Fruit fly (Drosophila melanogaster) whole organism: ENCODE data around the gene Gr64a.

ENCODE experiments used
- CG8478 ChIP-seq: fragments of >200 bp; optimal IDR thresholded peaks from 2 replicates; lab custom pipeline; 2018; ENCODE audit warnings: inconsistent platforms
- Dll ChIP-seq: fragments of >200 bp; optimal IDR thresholded peaks from 2 replicates; lab custom pipeline; 2017
- EcR ChIP-seq, 2 experiments: fragments of >200 bp; optimal IDR thresholded peaks; 2 replicates each; lab custom pipeline; 2017; ENCODE audit warnings: missing biosample characterization in 2 of 2, missing genetic modification characterization in 2 of 2, missing genetic modification reagents in 2 of 2
- pan ChIP-seq: fragments of >200 bp; optimal IDR thresholded peaks from 2 replicates; lab custom pipeline; 2017
- psq ChIP-seq: fragments of >200 bp; optimal IDR thresholded peaks from 2 replicates; lab custom pipeline; 2017
- usp ChIP-seq: fragments of >200 bp; optimal IDR thresholded peaks from 2 replicates; lab custom pipeline; 2017; ENCODE audit warnings: missing biosample characterization, missing genetic modification characterization, mixed read lengths

Gene Gr64a

DNA sequence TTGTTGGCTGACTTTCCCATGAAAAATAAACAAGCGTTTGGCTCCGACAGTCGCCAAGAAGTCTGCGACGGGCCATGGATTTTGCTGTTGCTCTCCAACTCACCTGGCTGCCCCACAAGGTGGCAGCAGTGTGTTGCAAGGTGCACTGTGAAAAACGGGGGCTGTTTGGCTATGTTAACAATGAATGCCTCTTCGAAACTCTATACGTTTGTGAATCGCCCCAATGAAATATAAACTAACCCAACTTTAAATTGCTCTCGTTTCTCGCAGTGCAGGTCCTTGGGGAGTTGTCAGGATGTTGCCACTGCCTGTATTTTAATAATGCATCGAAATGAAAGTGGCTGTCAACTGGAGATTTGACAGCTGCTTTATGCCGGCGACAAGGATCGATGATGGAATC lies 12.2 kb upstream of the Gr64a start:
- TF ChIP-seq Dll (lab: Kevin White, UChicago) (no peak), usp (no peak), EcR (GFP tag; optimal IDR thresholded peaks at IDR 0.05; lab: Kevin White, UChicago) (no peak), pan (lab: Kevin White, UChicago) (no peak), CG8478 (lab: Kevin White, UChicago) (no peak), psq (lab: Kevin White, UChicago) (no peak)

DNA sequence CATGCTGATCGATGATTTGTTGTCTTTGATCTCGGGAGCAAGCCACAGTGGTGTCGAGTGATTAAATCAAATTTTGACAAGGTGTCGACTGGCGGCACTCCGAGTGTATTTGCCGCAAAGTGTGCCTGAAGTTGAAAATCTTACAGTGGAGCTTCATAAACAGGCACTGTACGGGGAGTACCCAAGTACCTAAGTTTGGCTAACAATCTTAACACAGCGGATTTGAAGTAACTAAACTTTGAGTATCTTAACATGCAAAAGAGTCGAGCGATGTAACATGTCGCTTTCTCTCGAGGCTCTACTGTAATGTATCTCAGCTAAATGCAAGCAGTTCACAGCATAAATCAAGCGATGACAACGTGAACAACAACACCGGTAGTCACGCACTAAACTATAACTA lies 9.8 kb upstream of the Gr64a start:
- TF ChIP-seq CG8478 (lab: Kevin White, UChicago) (no peak), psq (lab: Kevin White, UChicago) (no peak), EcR (GFP tag; optimal IDR thresholded peaks at IDR 0.05; lab: Kevin White, UChicago) (no peak)

DNA sequence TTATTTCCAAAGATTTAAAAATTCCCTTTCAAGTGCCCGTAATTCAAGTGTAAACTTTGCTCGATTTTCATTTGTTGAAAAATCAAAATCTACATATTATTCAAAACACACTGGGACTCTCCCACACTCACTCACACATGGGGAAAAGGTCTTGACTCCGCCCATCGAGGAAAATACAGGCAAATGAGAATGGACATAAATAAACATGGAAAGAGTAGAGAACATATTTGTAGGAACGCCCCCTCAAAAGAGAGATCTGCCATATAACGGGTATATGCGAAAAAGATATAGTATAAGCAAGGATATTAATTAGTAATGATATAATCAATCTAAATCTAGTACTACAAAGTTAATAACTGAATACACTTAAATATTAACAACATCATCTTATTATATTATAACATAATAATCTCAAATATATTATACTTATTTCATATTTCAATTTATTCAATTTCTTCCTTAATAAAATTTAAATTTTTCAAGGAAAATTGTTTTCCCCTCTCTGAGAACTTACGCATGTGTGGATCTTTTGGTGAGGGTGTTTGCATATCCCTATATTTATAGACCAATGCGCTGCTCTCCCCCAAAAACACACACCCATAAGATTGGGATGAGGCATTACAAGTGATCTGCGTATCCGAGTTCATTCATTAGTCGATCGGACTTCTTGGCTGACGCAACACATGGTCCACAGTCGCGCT lies 8.2 kb upstream of the Gr64a start, which contains the start of gene FoxL1:
Gene FoxL1, plus strand, starts transcription at position 651 of the 701 bp plus-strand sequence.
- TF ChIP-seq pan (lab: Kevin White, UChicago): no peak

DNA sequence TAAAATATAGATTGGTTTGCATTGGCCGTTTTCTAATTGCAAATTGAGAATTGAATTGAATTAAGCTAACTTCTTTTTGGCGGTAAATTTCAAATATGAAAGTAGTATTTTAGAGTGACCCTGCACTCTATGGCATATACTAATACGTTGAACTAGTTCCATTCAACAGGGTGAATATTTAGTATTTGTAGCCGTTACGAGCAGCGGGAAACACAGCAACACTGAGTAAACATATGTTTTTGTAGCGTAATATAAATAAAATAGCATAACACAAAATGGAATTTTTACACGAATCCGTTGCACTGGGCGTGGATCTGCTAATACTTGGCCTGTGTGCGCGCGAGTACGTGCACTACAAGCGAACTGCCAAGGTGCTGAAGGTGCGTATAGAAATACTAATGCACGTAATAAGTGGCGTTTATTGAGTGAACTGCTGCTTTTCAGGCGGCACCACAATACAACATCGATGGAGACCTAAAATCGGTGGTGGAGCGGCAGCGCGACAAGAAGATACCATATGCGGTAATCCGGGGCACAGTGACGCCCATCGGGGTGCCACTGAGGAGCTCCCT lies 5.2 kb upstream of the Gr64a start, which contains the start of gene Mul1:
Gene Mul1, plus strand, starts transcription at position 198 of the 572 bp plus-strand sequence.
- TF ChIP-seq pan (lab: Kevin White, UChicago) (no peak), EcR (GFP tag; optimal IDR thresholded peaks at IDR 0.05; lab: Kevin White, UChicago) (no peak), usp (no peak), Dll (lab: Kevin White, UChicago) (no peak), psq (lab: Kevin White, UChicago) (no peak), CG8478 (lab: Kevin White, UChicago) (no peak)

DNA sequence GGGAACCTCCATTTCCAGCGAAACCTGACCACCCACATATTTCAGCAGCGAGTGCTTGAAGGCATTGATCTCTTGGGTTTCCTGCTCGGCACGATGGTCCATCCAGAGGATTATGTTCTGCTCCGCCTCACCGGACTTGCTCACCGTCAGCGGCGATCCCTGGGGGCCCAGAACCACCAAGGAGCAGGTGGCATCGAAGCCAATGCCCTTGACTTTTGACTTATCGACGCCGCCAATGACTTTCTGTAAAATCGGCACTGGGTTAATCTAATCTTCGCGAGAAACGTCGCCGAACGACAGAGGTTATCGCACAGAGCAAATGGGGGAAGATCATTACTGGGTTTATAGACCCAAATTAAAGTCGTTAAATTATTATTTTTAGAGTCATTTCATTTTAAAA lies 2.1 kb upstream of the Gr64a start:
- TF ChIP-seq pan (lab: Kevin White, UChicago) (no peak), Dll (lab: Kevin White, UChicago) (no peak), usp (no peak), CG8478 (lab: Kevin White, UChicago) (no peak), psq (lab: Kevin White, UChicago) (no peak), EcR (GFP tag; optimal IDR thresholded peaks at IDR 0.05; lab: Kevin White, UChicago) (no peak)

DNA sequence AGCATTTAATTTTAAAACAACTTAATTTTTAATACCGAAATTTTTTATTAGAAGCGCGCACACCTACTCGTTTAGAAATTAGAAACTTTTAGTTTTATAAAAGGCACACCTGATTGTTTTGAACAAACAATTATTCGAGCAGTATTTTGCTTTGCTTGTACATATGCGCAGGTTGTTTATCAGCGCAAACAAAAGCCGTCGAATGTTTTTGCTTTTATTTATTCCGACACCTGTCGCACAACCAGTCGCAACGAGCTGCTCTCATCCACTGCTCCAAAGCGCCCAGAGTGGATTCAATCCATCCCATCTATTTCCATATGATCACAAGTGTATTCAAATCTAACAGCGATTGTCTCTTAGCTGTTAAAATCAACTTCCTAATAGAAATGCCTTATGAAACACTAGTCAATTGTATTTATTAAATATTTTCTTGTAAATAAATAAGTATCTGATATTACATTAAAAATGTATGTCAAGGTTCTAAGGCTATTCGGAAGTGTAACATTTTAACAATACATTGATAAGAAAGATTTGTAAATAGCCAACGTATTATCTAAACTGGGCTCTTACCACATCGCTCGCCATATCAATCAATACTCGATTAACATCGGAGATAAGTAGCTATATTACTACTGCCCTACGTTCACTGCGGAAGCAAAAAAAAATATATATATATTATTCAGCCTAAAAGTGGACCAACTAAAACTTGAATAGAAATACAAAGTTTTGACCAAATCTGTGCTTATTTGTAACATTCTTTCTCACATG lies 647 bp upstream of the Gr64a start, which contains the start of gene CG11594:
Gene CG11594, minus strand, starts transcription at position 274 of the 768 bp plus-strand sequence.
- TF ChIP-seq pan (lab: Kevin White, UChicago): no peak
- no peak for TF ChIP-seq EcR (GFP tag; optimal IDR thresholded peaks at IDR 0.05; lab: Kevin White, UChicago)
- no peak for TF ChIP-seq usp
- TF ChIP-seq psq (lab: Kevin White, UChicago): no peak
- no peak for TF ChIP-seq CG8478 (lab: Kevin White, UChicago)
- no peak for TF ChIP-seq Dll (lab: Kevin White, UChicago)

DNA sequence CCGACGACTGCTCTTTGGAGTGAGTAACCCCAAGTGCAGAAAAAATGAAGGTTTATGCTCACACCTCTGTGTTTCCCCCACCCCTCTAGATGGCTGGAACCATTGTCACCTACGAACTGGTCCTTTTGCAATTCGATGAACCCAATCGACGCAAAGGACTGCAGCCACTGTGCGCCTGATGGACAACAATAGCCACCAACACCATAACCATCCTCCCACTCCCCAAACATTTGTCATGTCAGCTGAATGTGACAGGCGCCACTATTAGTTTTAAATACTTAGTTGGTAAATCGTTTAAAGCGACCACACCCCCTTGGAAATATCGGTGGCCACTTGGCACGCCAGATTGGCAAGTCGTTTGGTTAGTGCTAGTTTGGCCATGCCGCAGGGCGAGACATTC lies 1.7 kb downstream of the Gr64a start, which contains the start of the genes Gr64b and Gr64c:
Gene Gr64b, plus strand, starts transcription at position 301 of the 400 bp plus-strand sequence.
Gene Gr64c, plus strand, starts transcription at position 301 of the 400 bp plus-strand sequence.
- TF ChIP-seq EcR (GFP tag; optimal IDR thresholded peaks at IDR 0.05; lab: Kevin White, UChicago) (no peak), CG8478 (lab: Kevin White, UChicago) (no peak), Dll (lab: Kevin White, UChicago) (no peak), pan (lab: Kevin White, UChicago) (no peak), psq (lab: Kevin White, UChicago) (no peak), usp (no peak)

DNA sequence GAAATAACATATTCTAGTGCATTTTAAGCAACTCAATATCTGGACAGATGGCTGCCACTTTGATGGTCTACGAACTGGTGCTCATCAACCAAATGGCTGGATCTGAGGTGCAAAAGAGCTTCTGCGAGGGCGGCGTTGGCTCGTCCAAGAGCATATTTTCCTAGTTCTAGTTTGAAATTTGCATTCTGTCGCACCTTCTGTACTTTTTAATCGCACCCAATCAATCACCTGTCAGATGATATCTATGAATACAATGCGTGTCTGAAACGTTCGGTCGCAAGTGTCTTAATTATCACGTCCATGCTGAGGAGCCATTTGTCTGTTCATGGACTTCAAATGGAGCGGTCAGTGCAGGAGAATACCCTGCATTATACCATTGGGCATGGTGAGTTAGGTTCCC lies 5.2 kb downstream of the Gr64a start, which contains the start of the genes Gr64d and Gr64e:
Gene Gr64d, plus strand, starts transcription at position 301 of the 400 bp plus-strand sequence.
Gene Gr64e, plus strand, starts transcription at position 380 of the 400 bp plus-strand sequence.
- TF ChIP-seq CG8478 (lab: Kevin White, UChicago): no peak
- no peak for TF ChIP-seq Dll (lab: Kevin White, UChicago)
- no peak for TF ChIP-seq pan (lab: Kevin White, UChicago)

DNA sequence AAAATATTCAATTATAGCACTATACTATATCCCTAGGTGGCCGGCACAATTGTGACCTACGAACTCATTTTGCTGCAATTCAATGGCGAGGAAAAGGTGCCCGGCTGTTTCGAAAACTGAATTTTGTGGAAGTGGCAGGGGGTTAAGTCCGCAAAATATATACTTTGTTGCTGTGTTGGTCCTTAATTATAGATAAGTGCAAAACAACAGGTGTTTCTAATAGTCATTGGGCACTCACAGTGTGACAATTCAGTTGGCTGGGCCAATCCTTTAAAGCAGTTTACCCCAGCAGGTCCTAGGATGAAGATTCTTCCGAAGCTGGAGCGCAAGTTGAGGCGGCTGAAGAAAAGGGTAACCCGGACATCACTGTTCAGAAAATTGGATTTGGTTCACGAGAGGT lies 8.9 kb downstream of the Gr64a start, which contains the start of gene Gr64f:
Gene Gr64f, plus strand, starts transcription at position 301 of the 400 bp plus-strand sequence.
- TF ChIP-seq Dll (lab: Kevin White, UChicago): no peak
- TF ChIP-seq usp: no peak
- no peak for TF ChIP-seq pan (lab: Kevin White, UChicago)
- TF ChIP-seq EcR (GFP tag; optimal IDR thresholded peaks at IDR 0.05; lab: Kevin White, UChicago): no peak
- no peak for TF ChIP-seq CG8478 (lab: Kevin White, UChicago)
- TF ChIP-seq psq (lab: Kevin White, UChicago): no peak

DNA sequence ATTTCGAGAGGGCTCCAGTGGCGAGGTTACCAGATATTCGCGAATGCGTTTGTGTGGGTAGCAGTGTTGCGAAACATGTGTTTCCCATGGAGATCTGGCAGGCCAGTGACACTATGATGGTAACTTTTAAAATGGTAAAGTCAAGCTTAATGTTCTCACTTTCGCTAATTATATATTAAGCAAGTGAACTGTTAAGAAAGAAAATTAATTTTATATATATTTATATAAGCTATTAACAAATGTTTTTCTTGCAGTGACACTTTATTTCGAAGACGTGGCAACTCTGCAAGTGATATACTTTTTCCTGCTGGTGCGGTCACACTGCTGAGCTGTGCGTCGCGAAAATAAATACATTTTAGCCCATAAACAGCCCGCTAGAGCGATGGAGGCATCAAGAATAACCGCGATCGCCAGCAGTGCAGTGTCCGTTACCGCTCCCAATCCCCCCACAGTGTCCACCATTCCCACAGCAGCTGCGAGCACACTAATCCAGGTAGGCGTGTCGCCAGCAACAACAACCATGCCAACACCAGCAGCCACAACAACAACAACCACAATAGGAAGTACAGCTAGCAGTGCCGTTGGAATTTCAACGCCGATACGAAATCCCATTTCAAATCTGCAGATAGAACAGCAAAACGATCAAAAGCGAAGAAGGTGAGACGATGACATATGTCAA lies 13.8 kb downstream of the Gr64a start, which contains the start of the genes CG11593 and Rcd5:
Gene CG11593, minus strand, starts transcription at position 236 of the 679 bp plus-strand sequence.
Gene Rcd5, plus strand, starts transcription at position 283 of the 679 bp plus-strand sequence.
- no peak for TF ChIP-seq pan (lab: Kevin White, UChicago)
- TF ChIP-seq CG8478 (lab: Kevin White, UChicago): no peak
- no peak for TF ChIP-seq Dll (lab: Kevin White, UChicago)

DNA sequence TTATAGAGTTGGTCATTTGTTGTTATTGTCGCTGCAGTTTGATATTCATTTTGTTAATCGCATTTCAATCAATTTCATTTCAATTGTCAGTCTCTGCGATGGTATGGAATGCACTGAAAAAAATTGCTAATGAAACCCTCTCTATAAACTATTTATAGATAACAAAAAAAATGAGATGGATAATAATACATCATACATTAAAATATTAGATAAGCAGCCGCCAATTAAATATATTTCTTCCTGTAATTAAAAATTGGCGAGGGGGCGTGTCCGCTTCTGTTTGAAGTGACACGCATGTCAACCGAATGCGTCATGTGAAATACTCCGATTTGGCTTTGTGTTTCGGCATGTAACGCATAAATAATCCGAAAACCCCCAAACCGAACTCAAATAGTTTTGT lies 17.9 kb downstream of the Gr64a start:
- TF ChIP-seq EcR (GFP tag; optimal IDR thresholded peaks at IDR 0.05; lab: Kevin White, UChicago) (no peak), usp (no peak), Dll (lab: Kevin White, UChicago) (no peak), psq (lab: Kevin White, UChicago) (no peak), CG8478 (lab: Kevin White, UChicago) (no peak), pan (lab: Kevin White, UChicago) (no peak)
